Fruit fly (Drosophila melanogaster) S2 (cell line): ENCODE data around the gene CG46439.

Experiments
- CG8478 ChIP-seq: fragments of >200 bp; optimal IDR thresholded peaks from 2 replicates; lab custom pipeline; 2018
- CTCF ChIP-seq, 2 experiments: fragments of >200 bp; optimal IDR thresholded peaks; 2 replicates each; lab custom pipeline; 2018

CG46439 gene

DNA sequence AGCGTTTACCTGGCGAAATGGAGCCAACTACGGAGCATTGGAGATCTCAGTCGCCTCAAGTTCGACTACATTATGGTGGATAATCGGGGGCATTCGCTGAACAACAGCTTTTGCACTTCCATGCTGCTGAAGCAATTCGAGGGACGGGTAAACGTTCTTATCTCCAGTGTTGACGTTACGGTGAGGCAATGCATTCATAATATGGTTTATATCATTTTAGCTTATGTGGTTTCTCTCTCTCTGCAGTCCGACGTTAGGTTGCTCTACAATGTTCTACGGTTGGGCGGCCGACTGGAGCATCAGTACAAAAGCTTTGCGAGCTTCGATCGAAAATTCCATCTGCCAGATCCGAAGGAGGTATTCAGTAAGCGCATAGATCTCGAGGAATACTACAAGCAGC, 30.2 kb downstream of the CG46439 start:
- no peak for TF ChIP-seq CG8478
- no peak for TF ChIP-seq CTCF (optimal IDR thresholded peaks at IDR 0.05; lab: Kevin White, UChicago)

DNA sequence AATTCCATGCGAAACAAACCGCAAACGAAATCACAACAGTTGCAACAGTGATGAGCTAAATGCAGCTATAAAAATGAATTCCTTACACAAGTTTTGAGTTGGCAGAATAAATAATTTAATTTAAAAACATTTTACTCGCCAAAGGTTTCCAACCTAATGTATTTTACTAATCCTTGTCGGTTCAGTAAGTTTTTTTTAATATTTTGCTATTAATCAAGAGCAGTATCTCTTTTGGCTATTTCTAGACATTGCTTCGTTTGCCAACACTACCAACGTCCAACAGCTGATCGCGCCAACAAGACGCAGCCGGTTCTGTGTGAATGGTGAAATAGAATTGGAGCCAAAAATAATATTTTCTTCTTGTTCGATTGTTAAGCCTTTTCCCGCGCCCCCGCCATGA, 31.4 kb downstream of the CG46439 start, which contains the start of the genes CG32075, CG45101 and SuUR:
Gene CG32075 (minus strand): TSS at position 253 of the 400 bp plus-strand sequence.
Gene CG45101 (plus strand): TSS at position 303 of the 400 bp plus-strand sequence.
Gene SuUR (plus strand): TSS at position 303 of the 400 bp plus-strand sequence.
- TF ChIP-seq CTCF (optimal IDR thresholded peaks at IDR 0.05; lab: Kevin White, UChicago) (no peak), CG8478 (no peak)

DNA sequence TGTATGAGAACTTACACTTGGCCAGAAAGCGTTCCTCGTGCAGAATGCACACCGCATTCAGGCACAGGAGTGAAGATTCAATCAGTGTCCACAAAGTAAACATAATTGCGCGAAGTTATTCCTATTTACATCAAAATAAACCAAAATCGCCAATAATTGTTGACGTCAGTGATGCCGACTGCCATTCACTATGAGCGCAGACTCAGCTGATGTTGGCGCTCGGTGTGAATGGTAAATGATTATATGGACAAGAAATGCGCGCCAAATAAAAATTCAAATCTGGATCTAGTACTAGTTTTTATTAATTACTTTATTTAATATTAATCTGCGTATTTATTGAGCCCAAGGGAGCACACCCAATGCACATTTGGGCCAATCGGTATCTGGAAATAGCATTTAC, 33.6 kb downstream of the CG46439 start, which contains the start of gene CG32069:
Gene CG32069 (minus strand): TSS at position 174 of the 400 bp plus-strand sequence.
- no peak for TF ChIP-seq CG8478

DNA sequence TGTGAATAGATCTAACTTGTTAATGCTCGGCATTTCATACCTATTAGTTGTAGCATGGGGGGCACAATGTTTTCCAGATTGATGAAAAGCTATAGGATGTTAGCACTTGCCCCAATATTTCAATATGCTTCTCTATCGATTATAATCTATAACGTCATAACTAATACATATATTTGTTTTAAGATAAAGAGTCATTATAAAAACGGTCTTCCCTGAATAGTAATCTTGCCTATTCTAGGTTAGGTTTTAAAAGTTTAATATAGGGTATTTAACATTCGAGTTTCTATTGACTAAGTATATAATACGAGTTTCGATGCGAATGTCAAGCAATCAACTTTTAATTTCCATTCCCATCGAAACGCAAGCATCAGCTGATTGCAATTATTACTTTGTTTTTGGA, 34.8 kb downstream of the CG46439 start, which contains the start of the genes CG6321 and Blos2:
Gene CG6321 (minus strand): TSS at position 25 of the 400 bp plus-strand sequence.
Gene Blos2 (plus strand): TSS at position 372 of the 400 bp plus-strand sequence.
- TF ChIP-seq CTCF (optimal IDR thresholded peaks at IDR 0.05; lab: Kevin White, UChicago): no peak
- TF ChIP-seq CG8478: no peak

DNA sequence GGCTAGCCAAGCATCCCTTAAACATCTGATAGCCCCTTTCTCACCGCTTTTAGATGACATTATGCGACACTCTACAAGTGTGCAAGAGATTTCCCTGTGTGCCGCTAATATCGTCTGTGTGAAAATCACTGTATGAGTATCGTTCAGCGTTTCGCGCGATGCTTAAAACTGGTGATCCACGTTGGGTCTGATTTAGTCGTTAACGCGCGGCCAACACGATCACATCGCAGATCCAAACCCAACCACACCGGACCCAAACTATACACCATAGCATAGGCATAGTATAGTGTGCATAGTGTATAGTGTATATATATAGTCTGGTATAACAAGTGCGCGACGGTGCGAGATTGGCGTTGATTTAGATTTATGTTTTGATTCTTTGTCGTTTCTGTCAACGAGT, 42.2 kb downstream of the CG46439 start, which contains the start of gene CG7888:
Gene CG7888 (plus strand): TSS at position 193 of the 400 bp plus-strand sequence.
- TF ChIP-seq CG8478 (no peak), CTCF (optimal IDR thresholded peaks at IDR 0.05; lab: Kevin White, UChicago) (no peak)

DNA sequence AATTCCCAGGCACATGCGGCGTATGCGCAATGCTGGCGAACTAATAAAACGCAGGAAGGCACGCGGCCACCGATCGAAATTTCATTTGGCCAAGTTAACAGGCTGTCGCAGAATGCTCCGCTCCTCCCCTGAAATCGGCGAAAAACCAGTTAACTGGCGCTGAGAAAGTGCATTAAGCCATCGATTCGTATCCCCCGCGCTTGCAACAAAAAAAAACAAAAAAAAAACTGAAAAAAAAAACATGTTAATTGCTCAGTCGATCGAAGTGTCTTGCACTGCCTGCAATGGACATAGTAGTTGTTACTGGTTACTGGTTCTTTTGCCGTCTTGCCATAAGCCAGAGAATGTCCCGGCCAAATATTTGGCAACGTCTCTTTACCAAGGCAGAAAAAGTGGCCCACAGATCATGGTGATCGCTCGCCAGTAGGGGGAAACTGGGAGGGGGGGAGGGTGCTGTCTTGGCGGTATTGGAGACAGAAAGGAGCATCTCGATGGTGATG, 43.2 kb downstream of the CG46439 start:
- no peak for TF ChIP-seq CTCF (optimal IDR thresholded peaks at IDR 0.05; lab: Kevin White, UChicago)
- TF ChIP-seq CG8478: no peak

DNA sequence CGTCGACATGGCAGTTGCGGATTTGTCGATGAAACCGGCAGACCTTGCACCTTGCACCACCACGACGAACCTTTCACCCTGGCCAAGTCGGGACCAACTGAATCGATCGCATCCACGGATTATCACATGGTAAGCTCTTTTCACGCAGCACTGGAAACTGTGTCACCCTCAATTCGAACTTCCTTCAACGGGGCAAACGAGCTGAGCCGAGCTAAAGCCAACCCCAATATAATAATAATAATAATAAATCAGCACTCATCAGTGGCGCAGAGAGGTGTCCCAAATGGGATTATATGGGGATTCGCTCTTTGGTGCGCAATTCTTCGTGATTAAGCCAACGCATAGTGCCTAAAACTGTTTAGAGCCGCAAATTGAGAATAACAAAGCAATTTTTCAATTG, 44.8 kb downstream of the CG46439 start, which contains the start of gene CG43693:
Gene CG43693 (minus strand): TSS at position 101 of the 400 bp plus-strand sequence.
- TF ChIP-seq CTCF (optimal IDR thresholded peaks at IDR 0.05; lab: Kevin White, UChicago): no peak
- TF ChIP-seq CG8478: no peak

DNA sequence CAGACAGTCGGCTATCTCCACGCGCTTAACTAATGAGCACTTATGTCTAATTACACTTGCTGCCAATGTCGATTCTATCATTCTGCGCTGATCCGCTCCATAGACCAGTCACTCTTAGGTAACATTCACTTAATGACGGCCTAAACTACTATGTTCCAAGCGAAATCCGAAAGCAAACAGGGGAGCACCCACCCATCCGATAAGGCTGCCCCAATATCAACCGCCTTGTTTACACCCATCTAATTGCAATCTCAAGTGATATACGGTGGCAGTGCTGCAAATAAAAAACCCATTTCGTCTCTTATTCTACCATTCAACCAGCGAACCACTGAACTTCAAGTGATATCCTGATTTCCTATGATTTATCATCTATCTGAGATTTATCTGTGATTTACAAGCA, 46.6 kb downstream of the CG46439 start:
- TF ChIP-seq CG8478 (no peak), CTCF (optimal IDR thresholded peaks at IDR 0.05; lab: Kevin White, UChicago) (no peak)

DNA sequence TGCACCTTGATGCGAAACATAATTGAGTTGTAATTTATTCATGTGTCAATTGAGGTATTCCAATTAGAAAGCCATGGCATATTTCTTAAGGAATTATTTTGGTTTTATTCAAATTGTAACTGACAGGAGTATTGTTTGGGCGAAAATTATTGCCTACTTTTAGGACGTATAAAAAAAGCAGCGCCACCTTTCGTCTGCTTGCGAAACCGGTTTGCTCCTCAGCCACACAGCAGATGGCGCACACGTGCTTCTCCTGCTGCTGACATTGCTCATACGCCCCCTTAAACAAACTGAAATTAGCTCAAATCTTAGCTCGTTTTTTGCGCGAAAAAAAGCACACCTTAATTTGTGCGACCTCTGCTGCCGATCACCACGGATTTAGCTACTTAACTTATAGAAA, 48.2 kb downstream of the CG46439 start:
- TF ChIP-seq CTCF (optimal IDR thresholded peaks at IDR 0.05; lab: Kevin White, UChicago): peak; percentile 98 to 99
- TF ChIP-seq CG8478: no peak

DNA sequence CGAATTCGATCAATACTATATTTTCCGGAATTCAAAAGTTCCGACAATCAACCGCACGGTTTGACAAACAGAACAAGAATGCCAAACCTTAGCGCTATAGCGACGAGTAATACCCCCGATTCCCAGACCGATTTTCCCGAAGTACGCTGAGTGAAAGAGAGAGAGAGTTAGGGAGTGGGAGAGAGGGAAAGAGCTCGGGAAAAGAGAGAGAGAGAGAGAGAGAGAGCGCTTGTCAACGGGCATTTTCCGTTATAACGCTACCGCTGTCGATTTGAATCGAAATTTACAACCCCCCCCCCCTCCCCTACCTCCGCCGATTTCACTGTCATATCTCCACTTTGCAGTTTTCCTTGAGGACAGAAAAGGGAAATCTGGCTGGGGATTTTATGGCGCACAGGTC, 49.5 kb downstream of the CG46439 start:
- TF ChIP-seq CG8478: no peak
- no peak for TF ChIP-seq CTCF (optimal IDR thresholded peaks at IDR 0.05; lab: Kevin White, UChicago)

DNA sequence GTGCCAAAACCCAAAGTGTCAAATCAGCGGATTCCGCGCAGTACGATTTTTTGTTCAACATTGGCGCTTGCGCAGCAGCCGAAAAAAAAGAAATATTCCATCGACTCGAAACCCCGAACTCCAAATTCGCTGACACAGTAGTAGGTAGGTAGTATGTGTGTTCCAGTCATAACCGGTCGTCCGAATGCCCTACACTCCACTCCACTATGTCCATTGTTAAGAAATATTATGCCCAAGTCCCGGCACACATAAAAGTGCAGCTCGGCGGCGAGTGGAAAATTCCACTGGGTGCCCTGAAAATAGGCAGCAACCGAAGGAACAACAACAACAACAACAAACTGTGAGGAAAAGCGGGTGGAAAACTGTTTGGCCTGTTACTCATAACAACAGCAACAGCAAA, 51.0 kb downstream of the CG46439 start:
- TF ChIP-seq CG8478 (no peak), CTCF (optimal IDR thresholded peaks at IDR 0.05; lab: Kevin White, UChicago) (no peak)

DNA sequence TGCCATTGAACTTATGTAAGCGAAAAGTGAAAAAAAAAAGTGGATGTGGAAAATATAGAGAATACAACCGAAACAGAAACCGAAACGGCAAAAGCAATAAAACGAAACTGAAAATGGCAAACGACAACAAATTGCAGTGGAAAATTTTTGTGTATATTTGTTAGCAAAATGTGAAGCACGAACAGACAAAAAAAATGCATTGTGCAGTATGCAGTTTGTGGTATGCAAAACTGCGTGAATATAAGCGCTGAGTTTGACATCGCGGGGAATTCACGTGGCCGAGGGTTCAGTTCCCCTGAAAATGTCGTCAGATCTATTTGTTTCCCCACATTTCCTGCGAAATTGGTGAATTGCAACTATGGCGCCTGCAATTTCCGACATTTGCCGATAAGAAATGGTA, 52.4 kb downstream of the CG46439 start:
- TF ChIP-seq CTCF (optimal IDR thresholded peaks at IDR 0.05; lab: Kevin White, UChicago) (no peak), CG8478 (no peak)
